Worm (Caenorhabditis elegans): ENCODE measurements around the gene C05C10.8.
A peak's percentile ranks its signal among the peaks of the same experiment; 100 is the strongest.

The C05C10.8 gene

DNA sequence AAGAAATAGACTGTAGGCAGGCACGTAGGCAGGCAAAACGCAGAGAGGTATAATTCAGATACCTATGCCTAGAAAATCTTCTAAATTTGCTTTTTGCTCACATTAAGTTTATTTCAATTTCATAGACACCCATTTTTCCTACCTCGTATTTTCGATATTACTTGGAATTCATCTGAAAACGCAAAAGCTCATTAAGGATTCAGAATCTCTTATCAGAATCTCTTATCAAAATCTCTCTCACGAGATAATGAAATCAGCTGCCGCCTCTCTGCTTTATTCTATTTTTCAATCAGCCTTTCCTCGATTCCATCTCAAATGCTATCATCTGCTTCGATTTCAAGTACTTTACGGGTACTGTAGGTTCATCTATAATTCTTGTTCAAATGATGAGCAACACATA is 34.0 kb upstream of the C05C10.8 start:
- TF ChIP-seq F13H6.1 (tag; optimal IDR thresholded peaks at IDR 0.05) (no peak), sma-3 (GFP tag; optimal IDR thresholded peaks at IDR 0.05) (no peak), sem-4 (tag; optimal IDR thresholded peaks at IDR 0.05) (no peak), nhr-11 (tag; optimal IDR thresholded peaks at IDR 0.05) (no peak), crh-2 (tag; optimal IDR thresholded peaks at IDR 0.05) (no peak), unc-62 (GFP tag; optimal IDR thresholded peaks at IDR 0.05) (no peak), mdl-1 (tag; optimal IDR thresholded peaks at IDR 0.05) (no peak), nhr-21 (tag; optimal IDR thresholded peaks at IDR 0.05) (no peak), mab-5 (tag; optimal IDR thresholded peaks at IDR 0.05) (no peak)

DNA sequence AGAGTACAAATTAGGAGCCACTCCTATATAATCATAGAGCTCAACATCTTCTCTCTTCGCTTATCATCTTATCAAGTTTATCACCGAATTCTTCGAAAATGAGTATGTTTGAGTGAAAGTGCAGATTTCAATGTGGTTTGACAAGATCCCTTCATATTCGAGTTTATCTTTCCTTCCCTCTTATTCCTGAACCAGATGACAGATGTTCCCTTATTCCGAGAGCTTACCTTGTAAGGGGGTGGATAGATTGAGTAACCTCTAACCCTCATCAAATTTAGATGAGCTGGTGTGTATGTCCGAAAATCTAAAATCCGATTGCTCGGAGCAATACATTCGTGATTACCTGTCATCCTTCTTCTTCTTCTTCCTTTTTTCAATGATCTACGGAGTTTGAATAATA is 30.9 kb upstream of the C05C10.8 start:
- TF ChIP-seq fos-1 (tag; optimal IDR thresholded peaks at IDR 0.05): no peak
- no peak for TF ChIP-seq aly-2 (tag; optimal IDR thresholded peaks at IDR 0.05)
- TF ChIP-seq ztf-4 (tag; optimal IDR thresholded peaks at IDR 0.05): no peak
- no peak for TF ChIP-seq F13H6.1 (tag; optimal IDR thresholded peaks at IDR 0.05)
- no peak for TF ChIP-seq lin-11 (tag; optimal IDR thresholded peaks at IDR 0.05)
- TF ChIP-seq nhr-77 (tag; optimal IDR thresholded peaks at IDR 0.05): no peak
- no peak for TF ChIP-seq crh-2 (tag; optimal IDR thresholded peaks at IDR 0.05)
- no peak for TF ChIP-seq unc-39 (tag; optimal IDR thresholded peaks at IDR 0.05)

DNA sequence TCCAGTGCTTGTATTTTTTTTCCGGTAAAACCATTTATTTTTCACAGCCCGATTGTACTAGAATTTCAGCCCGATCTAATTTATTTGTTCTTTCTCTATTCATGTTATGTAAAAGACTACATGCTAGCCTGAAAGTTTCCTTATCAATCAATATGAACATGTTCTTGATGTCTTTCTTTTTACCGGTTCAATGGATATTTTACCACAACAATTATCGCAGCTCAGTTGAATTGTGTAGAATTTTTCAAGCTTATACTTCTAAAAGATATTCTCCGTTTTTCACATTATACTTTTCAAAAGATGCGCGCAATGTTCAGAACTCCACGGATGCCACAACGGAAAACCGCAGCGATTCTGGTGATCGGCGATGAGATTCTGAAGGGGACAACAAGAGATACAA is 26.0 kb upstream of the C05C10.8 start, which contains the start of gene flad-1:
Gene flad-1, plus strand, starts transcription at position 301 of the 400 bp plus-strand sequence.
- no peak for TF ChIP-seq nhr-12 (tag; optimal IDR thresholded peaks at IDR 0.05)
- no peak for TF ChIP-seq R02D3.7 (tag; optimal IDR thresholded peaks at IDR 0.05)
- TF ChIP-seq ama-1 (optimal IDR thresholded peaks at IDR 0.05): no peak
- TF ChIP-seq nhr-21 (tag; optimal IDR thresholded peaks at IDR 0.05): no peak
- TF ChIP-seq sem-4 (tag; optimal IDR thresholded peaks at IDR 0.05): no peak
- no peak for TF ChIP-seq ceh-82 (tag; optimal IDR thresholded peaks at IDR 0.05)
- TF ChIP-seq nhr-237 (tag; optimal IDR thresholded peaks at IDR 0.05): no peak
- TF ChIP-seq elt-3 (tag; optimal IDR thresholded peaks at IDR 0.05): no peak
- TF ChIP-seq Y55F3AM.14 (GFP tag; optimal IDR thresholded peaks at IDR 0.05): no peak
- TF ChIP-seq elt-1 (tag; optimal IDR thresholded peaks at IDR 0.05): no peak
- TF ChIP-seq ztf-11 (tag; optimal IDR thresholded peaks at IDR 0.05): no peak
- TF ChIP-seq lin-13 (GFP tag; optimal IDR thresholded peaks at IDR 0.05): no peak
- no peak for TF ChIP-seq ztf-1 (GFP tag; conservative IDR thresholded peaks at IDR 0.05)
- no peak for TF ChIP-seq fos-1 (tag; optimal IDR thresholded peaks at IDR 0.05)
- no peak for TF ChIP-seq dmd-4 (tag; optimal IDR thresholded peaks at IDR 0.05)
- TF ChIP-seq nhr-25 (tag; optimal IDR thresholded peaks at IDR 0.05): no peak

DNA sequence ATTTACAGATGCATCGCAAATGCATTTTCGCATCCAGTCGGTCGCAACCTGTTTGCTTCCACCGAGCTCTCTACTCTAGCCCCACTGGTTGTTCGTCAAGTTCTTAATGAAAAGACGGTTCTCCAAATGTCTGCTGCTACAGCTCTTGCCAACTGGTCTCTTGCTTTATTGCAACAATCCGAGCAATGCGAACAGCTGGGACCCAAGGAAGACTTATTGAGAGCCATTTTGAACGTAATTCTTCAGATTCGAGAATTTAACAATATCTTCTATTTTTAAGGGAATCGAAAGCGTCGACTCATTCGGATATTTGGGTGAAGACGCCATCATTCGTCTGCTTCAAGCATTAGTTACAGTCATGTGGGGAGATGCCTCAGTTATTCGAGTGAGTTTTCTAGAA is 25.4 kb upstream of the C05C10.8 start:
- TF ChIP-seq ama-1 (optimal IDR thresholded peaks at IDR 0.05) (no peak), unc-62 (GFP tag; optimal IDR thresholded peaks at IDR 0.05) (no peak), elt-1 (tag; optimal IDR thresholded peaks at IDR 0.05) (no peak), snpc-4 (tag; optimal IDR thresholded peaks at IDR 0.05) (no peak)

DNA sequence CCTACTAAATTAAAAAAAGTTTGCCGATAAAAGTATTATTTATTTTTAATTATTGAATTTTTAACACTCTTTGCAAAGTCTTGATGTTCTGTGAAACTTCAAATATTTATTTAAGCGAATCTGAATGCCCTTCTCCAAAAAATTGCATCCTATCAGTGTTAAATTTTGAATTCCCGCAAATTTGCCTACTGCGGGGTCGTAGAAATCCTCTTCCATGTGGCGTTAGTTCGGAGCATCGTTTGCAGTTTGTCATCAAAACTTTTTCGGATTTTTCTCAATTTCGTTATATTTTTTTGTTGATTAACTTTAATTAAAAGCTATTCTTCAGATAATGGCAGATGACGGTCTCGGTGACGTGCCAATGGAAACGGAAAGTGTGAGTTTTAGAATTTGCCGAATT is 22.6 kb upstream of the C05C10.8 start, which contains the start of gene ufd-3:
Gene ufd-3, plus strand, starts transcription at position 324 of the 400 bp plus-strand sequence.
- no peak for TF ChIP-seq ztf-1 (GFP tag; conservative IDR thresholded peaks at IDR 0.05)
- no peak for TF ChIP-seq unc-62 (GFP tag; optimal IDR thresholded peaks at IDR 0.05)
- peak; percentile 72 for TF ChIP-seq egl-27 (tag; optimal IDR thresholded peaks at IDR 0.05)
- TF ChIP-seq nhr-11 (tag; optimal IDR thresholded peaks at IDR 0.05): peak; percentile 16
- TF ChIP-seq dmd-4 (tag; optimal IDR thresholded peaks at IDR 0.05): no peak
- TF ChIP-seq mdl-1 (tag; optimal IDR thresholded peaks at IDR 0.05): peak in 1 of 2 experiments; percentile 6
- TF ChIP-seq nhr-129 (tag; optimal IDR thresholded peaks at IDR 0.05): peak; percentile 77
- peak; percentile 56 for TF ChIP-seq skn-1 (tag; optimal IDR thresholded peaks at IDR 0.05)
- no peak for TF ChIP-seq ztf-11 (tag; optimal IDR thresholded peaks at IDR 0.05)
- peak; percentile 18 for TF ChIP-seq blmp-1 (tag; optimal IDR thresholded peaks at IDR 0.05; ENCODE audit: insufficient read depth)
- TF ChIP-seq nhr-21 (tag; optimal IDR thresholded peaks at IDR 0.05): peak; percentile 68
- TF ChIP-seq lin-39 (tag; optimal IDR thresholded peaks at IDR 0.05): no peak
- peak; percentile 47 for TF ChIP-seq R02D3.7 (tag; optimal IDR thresholded peaks at IDR 0.05)
- no peak for TF ChIP-seq unc-39 (tag; optimal IDR thresholded peaks at IDR 0.05)
- TF ChIP-seq zag-1 (tag; optimal IDR thresholded peaks at IDR 0.05): peak; percentile 60
- TF ChIP-seq lin-13 (GFP tag; optimal IDR thresholded peaks at IDR 0.05): peak; percentile 83
- no peak for TF ChIP-seq nhr-10 (tag; optimal IDR thresholded peaks at IDR 0.05)
- peak; percentile 66 for TF ChIP-seq ztf-4 (tag; optimal IDR thresholded peaks at IDR 0.05)
- peak; percentile 90 for TF ChIP-seq crh-2 (tag; optimal IDR thresholded peaks at IDR 0.05)
- peak; percentile 24 for TF ChIP-seq ama-1 (optimal IDR thresholded peaks at IDR 0.05)
- TF ChIP-seq C34F6.9 (tag; optimal IDR thresholded peaks at IDR 0.05): peak; percentile 95
- TF ChIP-seq lsy-2 (tag; optimal IDR thresholded peaks at IDR 0.05): peak; percentile 73 to 93
- TF ChIP-seq lin-11 (tag; optimal IDR thresholded peaks at IDR 0.05): peak; percentile 65
- TF ChIP-seq nhr-6 (tag; optimal IDR thresholded peaks at IDR 0.05): peak; percentile 82
- peak; percentile 77 for TF ChIP-seq fos-1 (tag; optimal IDR thresholded peaks at IDR 0.05)
- TF ChIP-seq sma-9 (GFP tag; optimal IDR thresholded peaks at IDR 0.05): peak; percentile 91
- TF ChIP-seq sma-9 (tag; optimal IDR thresholded peaks at IDR 0.05): no peak
- TF ChIP-seq mbf-1 (tag; optimal IDR thresholded peaks at IDR 0.05): no peak
- TF ChIP-seq snpc-4 (tag; optimal IDR thresholded peaks at IDR 0.05): peak; percentile 66
- TF ChIP-seq ceh-16 (tag; optimal IDR thresholded peaks at IDR 0.05): no peak
- peak; percentile 63 for TF ChIP-seq mab-5 (tag; optimal IDR thresholded peaks at IDR 0.05)
- peak; percentile 82 for TF ChIP-seq nhr-25 (tag; optimal IDR thresholded peaks at IDR 0.05)
- TF ChIP-seq sma-3 (GFP tag; optimal IDR thresholded peaks at IDR 0.05): peak; percentile 88
- peak; percentile 84 for TF ChIP-seq F13H6.1 (tag; optimal IDR thresholded peaks at IDR 0.05)
- TF ChIP-seq elt-3 (tag; optimal IDR thresholded peaks at IDR 0.05): no peak
